Worm (Caenorhabditis elegans) whole organism, early embryonic: ENCODE results near the gene tsp-14.

Source experiments
- B0310.2 ChIP-seq: sonication (generic microtip); optimal IDR thresholded peaks from 2 replicates; lab custom pipeline; 2016; ENCODE audit warnings: mild to moderate bottlenecking, missing genetic modification characterization, missing compliant biosample characterization
- F13C5.2 ChIP-seq: sonication (generic microtip); optimal IDR thresholded peaks from 2 replicates; lab custom pipeline; 2017; ENCODE audit warnings: mild to moderate bottlenecking, missing genetic modification characterization, inconsistent platforms, missing compliant biosample characterization
- ama-1 ChIP-seq: fragments of 150-350 bp; optimal IDR thresholded peaks from 2 replicates; lab custom pipeline; 2014
- ets-7 ChIP-seq: sonication (generic microtip); optimal IDR thresholded peaks from 2 replicates; lab custom pipeline; 2016; ENCODE audit warnings: missing genotype, missing genetic modification characterization, missing compliant biosample characterization
- flt-1 ChIP-seq: fragments of 200-800 bp; sonication (Bioruptor generic); IDR thresholded peaks from 2 replicates; pipeline ENCODE4 v1.3.6; 2022; ENCODE audit warnings: missing genetic modification characterization, missing compliant biosample characterization
- hmbx-1 ChIP-seq: sonication (generic microtip); optimal IDR thresholded peaks from 2 replicates; lab custom pipeline; 2016; ENCODE audit warnings: mild to moderate bottlenecking, missing genetic modification characterization, missing compliant biosample characterization
- hmg-4 ChIP-seq: fragments of 200-800 bp; sonication (Bioruptor generic); optimal IDR thresholded peaks from 2 replicates; lab custom pipeline; 2018; ENCODE audit warnings: mild to moderate bottlenecking, missing genetic modification characterization, missing compliant biosample characterization
- hnd-1 ChIP-seq: sonication (generic microtip); optimal IDR thresholded peaks from 2 replicates; lab custom pipeline; 2016; ENCODE audit warnings: missing genetic modification characterization, missing compliant biosample characterization
- pes-1 ChIP-seq: fragments of 200-800 bp; sonication (Bioruptor generic); IDR thresholded peaks from 2 replicates; pipeline ENCODE4 v1.3.6; 2022; ENCODE audit warnings: missing genetic modification reagents, missing genetic modification characterization, missing compliant biosample characterization
- scrt-1 ChIP-seq: fragments of 200-800 bp; sonication (Bioruptor generic); IDR thresholded peaks from 2 replicates; pipeline ENCODE4 v1.3.6; 2022; ENCODE audit warnings: missing genetic modification characterization, missing compliant biosample characterization
- sea-1 ChIP-seq: fragments of 200-800 bp; sonication (Bioruptor generic); conservative IDR thresholded peaks from 2 replicates; pipeline ENCODE4 v1.3.6; 2022; ENCODE audit warnings: missing genetic modification characterization, missing compliant biosample characterization
- tbx-11 ChIP-seq: fragments of 200-800 bp; sonication (Bioruptor generic); IDR thresholded peaks from 2 replicates; pipeline ENCODE4 v1.3.6; 2022; ENCODE audit warnings: missing genetic modification characterization, missing compliant biosample characterization
- tra-4 ChIP-seq: sonication (generic microtip); optimal IDR thresholded peaks from 2 replicates; lab custom pipeline; 2017; ENCODE audit warnings: missing genetic modification characterization, missing compliant biosample characterization

Gene tsp-14

DNA sequence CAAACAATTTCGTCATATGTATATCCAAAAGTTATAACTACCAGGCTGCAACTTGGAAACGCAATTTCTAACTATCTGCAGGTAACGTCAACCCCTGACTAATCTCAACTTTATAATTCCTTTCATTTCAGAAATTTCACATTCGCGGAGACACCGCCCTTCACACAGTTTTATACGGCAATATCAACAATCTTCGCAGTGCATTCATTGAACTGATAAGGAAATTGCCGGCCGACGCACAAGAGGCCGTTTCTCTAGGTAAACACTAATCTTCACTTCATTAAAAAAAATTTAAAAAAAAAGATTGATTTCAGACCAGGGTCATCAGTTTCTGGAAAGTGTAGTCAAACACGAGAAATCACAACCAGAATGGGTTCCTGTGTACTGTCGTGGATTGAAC is 57.9 kb downstream of the tsp-14 start:
- TF ChIP-seq sea-1 (GFP tag; lab: Robert Waterston, UW): no peak
- TF ChIP-seq hmg-4 (GFP tag; lab: Kevin White, UChicago): no peak
- TF ChIP-seq tbx-11 (GFP tag; lab: Robert Waterston, UW): no peak
- no peak for TF ChIP-seq pes-1 (GFP tag; lab: Robert Waterston, UW)
- no peak for TF ChIP-seq ama-1 (lab: Kevin White, UChicago)
- no peak for TF ChIP-seq scrt-1 (GFP tag; lab: Robert Waterston, UW)
- no peak for TF ChIP-seq B0310.2 (tag; lab: Kevin White, UChicago)
- TF ChIP-seq F13C5.2 (tag; lab: Kevin White, UChicago): no peak
- TF ChIP-seq flt-1 (GFP tag; lab: Robert Waterston, UW): no peak
- no peak for TF ChIP-seq hmbx-1 (tag; lab: Kevin White, UChicago)
- no peak for TF ChIP-seq hnd-1 (tag; lab: Kevin White, UChicago)

DNA sequence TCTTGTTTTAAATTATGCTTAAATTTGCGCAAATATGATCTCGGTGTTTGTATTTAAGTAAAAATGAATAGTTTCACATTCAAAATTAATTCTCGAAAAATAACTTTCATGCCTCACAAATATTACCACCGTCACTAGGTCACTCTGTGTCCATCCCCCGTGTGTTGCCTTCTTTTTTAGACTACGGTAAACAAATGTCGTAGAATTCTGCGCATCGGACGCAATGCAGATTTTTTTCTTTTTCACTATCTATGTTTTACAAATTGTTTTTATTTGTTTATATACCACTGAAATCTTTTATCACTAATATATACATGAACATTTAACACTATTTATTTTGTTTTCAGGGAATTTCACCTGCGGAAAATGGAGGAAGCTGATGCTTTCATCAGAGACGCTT is 58.5 kb downstream of the tsp-14 start, which contains the start of gene R08E3.3:
Gene R08E3.3 (plus strand): TSS at position 342 of the 400 bp plus-strand sequence.
- TF ChIP-seq ets-7 (tag; lab: Kevin White, UChicago) (no peak), tra-4 (tag; lab: Kevin White, UChicago) (no peak), flt-1 (GFP tag; lab: Robert Waterston, UW) (no peak), scrt-1 (GFP tag; lab: Robert Waterston, UW) (no peak), hnd-1 (tag; lab: Kevin White, UChicago) (no peak), hmg-4 (GFP tag; lab: Kevin White, UChicago) (no peak), F13C5.2 (tag; lab: Kevin White, UChicago) (no peak)
